Fruit fly (Drosophila melanogaster) whole organism, embryonic: ENCODE results near the gene CG14715.

Experiments
- Adf1 ChIP-seq: fragments of 200-800 bp; sonication (Bioruptor generic); IDR thresholded peaks from 2 replicates; pipeline ENCODE4 v1.3.6; 2022; ENCODE audit warnings: missing biosample characterization, missing genetic modification characterization
- B-H1 ChIP-seq: fragments of 200-800 bp; sonication (Bioruptor generic); IDR thresholded peaks from 3 replicates; pipeline ENCODE4 v1.3.6; 2022; ENCODE audit warnings: missing biosample characterization, missing genetic modification characterization
- BtbVII ChIP-seq: fragments of 200-800 bp; sonication (Bioruptor generic); optimal IDR thresholded peaks from 3 replicates; lab custom pipeline; 2017; ENCODE audit warnings: missing biosample characterization, mild to moderate bottlenecking, missing genetic modification characterization
- Bteb2 ChIP-seq: fragments of 200-800 bp; sonication (Bioruptor generic); optimal IDR thresholded peaks from 2 replicates; lab custom pipeline; 2016; ENCODE audit warnings: missing biosample characterization, missing genetic modification characterization
- CG10267 ChIP-seq: fragments of 200-800 bp; sonication (Bioruptor generic); optimal IDR thresholded peaks from 2 replicates; lab custom pipeline; 2018; ENCODE audit warnings: missing biosample characterization, mild to moderate bottlenecking, missing genetic modification characterization, moderate library complexity
- CG10959 ChIP-seq: fragments of 200-800 bp; sonication (Bioruptor generic); IDR thresholded peaks from 2 replicates; pipeline ENCODE4 v1.3.6; 2022; ENCODE audit warnings: missing biosample characterization, missing genetic modification characterization
- CG11696 ChIP-seq: fragments of 200-800 bp; sonication (Bioruptor generic); IDR thresholded peaks from 2 replicates; pipeline ENCODE4 v1.3.6; 2022; ENCODE audit warnings: missing biosample characterization, missing genetic modification characterization
- CG12155 ChIP-seq: fragments of 200-800 bp; sonication (Bioruptor generic); optimal IDR thresholded peaks from 3 replicates; lab custom pipeline; 2016; ENCODE audit warnings: missing biosample characterization, missing genetic modification characterization
- CG13296 ChIP-seq: fragments of 200-800 bp; sonication (Bioruptor generic); optimal IDR thresholded peaks from 3 replicates; lab custom pipeline; 2018; ENCODE audit warnings: missing biosample characterization, mild to moderate bottlenecking, missing genetic modification characterization
- CG13775 ChIP-seq: fragments of 200-800 bp; sonication (Bioruptor generic); optimal IDR thresholded peaks from 3 replicates; lab custom pipeline; 2017; ENCODE audit warnings: missing biosample characterization, mild to moderate bottlenecking, missing genetic modification characterization
- CG15073 ChIP-seq: fragments of 200-800 bp; sonication (Bioruptor generic); optimal IDR thresholded peaks from 2 replicates; lab custom pipeline; 2016; ENCODE audit warnings: missing biosample characterization, missing genetic modification characterization
- CG16815 ChIP-seq: fragments of 200-800 bp; sonication (Bioruptor generic); optimal IDR thresholded peaks from 3 replicates; lab custom pipeline; 2017; ENCODE audit warnings: missing biosample characterization, mild to moderate bottlenecking, missing genetic modification characterization
- CG18476 ChIP-seq: fragments of 200-800 bp; sonication (Bioruptor generic); optimal IDR thresholded peaks from 2 replicates; lab custom pipeline; 2016; ENCODE audit warnings: missing biosample characterization, mild to moderate bottlenecking, missing genetic modification characterization
- CG31224 ChIP-seq: fragments of 200-800 bp; sonication (Bioruptor generic); IDR thresholded peaks from 2 replicates; pipeline ENCODE4 v1.3.6; 2022; ENCODE audit warnings: missing biosample characterization, missing genetic modification characterization
- CG31441 ChIP-seq: fragments of 200-800 bp; sonication (Bioruptor generic); IDR thresholded peaks from 2 replicates; pipeline ENCODE4 v1.3.6; 2022; ENCODE audit warnings: missing biosample characterization, missing genetic modification characterization
- CG33213 ChIP-seq: fragments of 200-800 bp; sonication (Bioruptor generic); optimal IDR thresholded peaks from 3 replicates; lab custom pipeline; 2016; ENCODE audit warnings: missing biosample characterization, missing genetic modification characterization
- CG3407 ChIP-seq: fragments of 200-800 bp; sonication (Bioruptor generic); optimal IDR thresholded peaks from 2 replicates; lab custom pipeline; 2018; ENCODE audit warnings: missing biosample characterization, mild to moderate bottlenecking, missing genetic modification characterization
- CG5953 ChIP-seq: fragments of 200-800 bp; sonication (Bioruptor generic); IDR thresholded peaks from 2 replicates; pipeline ENCODE4 v1.3.6; 2022; ENCODE audit warnings: missing biosample characterization, missing genetic modification characterization
- CG6683 ChIP-seq: fragments of 200-800 bp; sonication (Bioruptor generic); optimal IDR thresholded peaks from 2 replicates; lab custom pipeline; 2017; ENCODE audit warnings: missing biosample characterization, mild to moderate bottlenecking, missing genetic modification characterization, missing genetic modification reagents
- CG8359 ChIP-seq: fragments of 200-800 bp; sonication (Bioruptor generic); optimal IDR thresholded peaks from 2 replicates; lab custom pipeline; 2017; ENCODE audit warnings: missing biosample characterization, mild to moderate bottlenecking, missing genetic modification characterization, borderline replicate concordance
- CG9437 ChIP-seq: fragments of 200-800 bp; sonication (Bioruptor generic); optimal IDR thresholded peaks from 2 replicates; lab custom pipeline; 2018; ENCODE audit warnings: missing biosample characterization, mild to moderate bottlenecking, missing genetic modification characterization
- Camta ChIP-seq: fragments of 200-800 bp; sonication (Bioruptor generic); optimal IDR thresholded peaks from 2 replicates; lab custom pipeline; 2016; ENCODE audit warnings: missing biosample characterization, missing genetic modification characterization
- Drgx ChIP-seq: fragments of 200-800 bp; sonication (Bioruptor generic); IDR thresholded peaks from 2 replicates; pipeline ENCODE4 v1.3.6; 2022; ENCODE audit warnings: missing biosample characterization, missing genetic modification characterization
- HLHmδ ChIP-seq: fragments of 200-800 bp; sonication (Bioruptor generic); optimal IDR thresholded peaks from 2 replicates; lab custom pipeline; 2018; ENCODE audit warnings: missing biosample characterization, mild to moderate bottlenecking, missing genetic modification characterization, moderate library complexity
- Hand ChIP-seq: fragments of 200-800 bp; sonication (Bioruptor generic); optimal IDR thresholded peaks from 2 replicates; lab custom pipeline; 2017; ENCODE audit warnings: mild to moderate bottlenecking, missing biosample characterization, missing genetic modification reagents, missing genetic modification characterization
- Hr3 ChIP-seq: fragments of 200-800 bp; sonication (Bioruptor generic); optimal IDR thresholded peaks from 3 replicates; lab custom pipeline; 2016; ENCODE audit warnings: missing biosample characterization, missing genetic modification characterization
- NK7.1 ChIP-seq: fragments of 200-800 bp; sonication (Bioruptor generic); optimal IDR thresholded peaks from 3 replicates; lab custom pipeline; 2016; ENCODE audit warnings: missing biosample characterization, missing genetic modification characterization
- Optix ChIP-seq: fragments of 200-800 bp; sonication (Bioruptor generic); IDR thresholded peaks from 3 replicates; pipeline ENCODE4 v1.3.6; 2022; ENCODE audit warnings: missing biosample characterization, missing genetic modification characterization
- PHDP ChIP-seq: fragments of 200-800 bp; sonication (Bioruptor generic); optimal IDR thresholded peaks from 3 replicates; lab custom pipeline; 2018; ENCODE audit warnings: missing biosample characterization, mild to moderate bottlenecking, missing genetic modification characterization, moderate library complexity
- Scr ChIP-seq: fragments of 200-800 bp; sonication (Bioruptor generic); IDR thresholded peaks from 2 replicates; pipeline ENCODE4 v1.3.6; 2022; ENCODE audit warnings: missing biosample characterization, missing genetic modification characterization; ENCODE audit not compliant: partially characterized antibody
- ara ChIP-seq: fragments of 200-800 bp; sonication (Bioruptor generic); IDR thresholded peaks from 2 replicates; pipeline ENCODE4 v1.3.6; 2022; ENCODE audit warnings: missing biosample characterization, missing genetic modification characterization
- cas ChIP-seq: fragments of 200-800 bp; sonication (Bioruptor generic); IDR thresholded peaks from 2 replicates; pipeline ENCODE4 v1.3.6; 2022; ENCODE audit warnings: missing biosample characterization, missing genetic modification characterization
- chm ChIP-seq: fragments of 200-800 bp; sonication (Bioruptor generic); IDR thresholded peaks from 2 replicates; pipeline ENCODE4 v1.3.6; 2022; ENCODE audit warnings: missing biosample characterization, missing genetic modification characterization
- ci ChIP-seq: fragments of 200-800 bp; sonication (Bioruptor generic); IDR thresholded peaks from 3 replicates; pipeline ENCODE4 v1.3.6; 2022; ENCODE audit warnings: missing biosample characterization, missing genetic modification characterization
- crc ChIP-seq: fragments of 200-800 bp; sonication (Bioruptor generic); optimal IDR thresholded peaks from 2 replicates; lab custom pipeline; 2016; ENCODE audit warnings: missing biosample characterization, missing genetic modification characterization
- dm ChIP-seq: fragments of 200-800 bp; sonication (Bioruptor generic); optimal IDR thresholded peaks from 3 replicates; lab custom pipeline; 2016; ENCODE audit warnings: missing biosample characterization, missing genetic modification characterization
- en ChIP-seq: fragments of 200-800 bp; sonication (Bioruptor generic); optimal IDR thresholded peaks from 2 replicates; lab custom pipeline; 2016; ENCODE audit warnings: missing biosample characterization, missing genetic modification characterization
- ewg ChIP-seq: fragments of 200-800 bp; sonication (Bioruptor generic); optimal IDR thresholded peaks from 3 replicates; lab custom pipeline; 2017; ENCODE audit warnings: mild to moderate bottlenecking, missing biosample characterization, missing genetic modification reagents, missing genetic modification characterization
- kah ChIP-seq: fragments of 200-800 bp; sonication (Bioruptor generic); optimal IDR thresholded peaks from 2 replicates; lab custom pipeline; 2018; ENCODE audit warnings: missing biosample characterization, mild to moderate bottlenecking, missing genetic modification characterization
- nerfin-1 ChIP-seq: fragments of 200-800 bp; sonication (Bioruptor generic); optimal IDR thresholded peaks from 3 replicates; lab custom pipeline; 2019; ENCODE audit warnings: missing biosample characterization, mild to moderate bottlenecking, missing genetic modification characterization, moderate library complexity
- odd ChIP-seq: fragments of 200-800 bp; sonication (Bioruptor generic); optimal IDR thresholded peaks from 2 replicates; lab custom pipeline; 2017; ENCODE audit warnings: missing biosample characterization, mild to moderate bottlenecking, missing genetic modification characterization
- pros ChIP-seq: fragments of 200-800 bp; sonication (Bioruptor generic); optimal IDR thresholded peaks from 3 replicates; lab custom pipeline; 2019; ENCODE audit warnings: missing biosample characterization, mild to moderate bottlenecking, missing genetic modification characterization, moderate library complexity
- ranshi ChIP-seq: fragments of 200-800 bp; sonication (Bioruptor generic); IDR thresholded peaks from 2 replicates; pipeline ENCODE4 v1.3.6; 2022; ENCODE audit warnings: missing biosample characterization, missing genetic modification characterization
- row ChIP-seq: fragments of 200-800 bp; sonication (Bioruptor generic); IDR thresholded peaks from 3 replicates; pipeline ENCODE4 v1.3.6; 2022; ENCODE audit warnings: missing biosample characterization, missing genetic modification characterization
- run ChIP-seq: fragments of 200-800 bp; sonication (Bioruptor generic); optimal IDR thresholded peaks from 3 replicates; lab custom pipeline; 2018; ENCODE audit warnings: missing biosample characterization, mild to moderate bottlenecking, missing genetic modification characterization
- salm ChIP-seq: fragments of 200-800 bp; sonication (Bioruptor generic); optimal IDR thresholded peaks from 2 replicates; lab custom pipeline; 2018; ENCODE audit warnings: missing biosample characterization, mild to moderate bottlenecking, missing genetic modification characterization
- sd ChIP-seq: fragments of 200-800 bp; sonication (Bioruptor generic); optimal IDR thresholded peaks from 3 replicates; lab custom pipeline; 2018; ENCODE audit warnings: missing biosample characterization, mild to moderate bottlenecking, missing genetic modification characterization, moderate library complexity
- stwl ChIP-seq: fragments of 200-800 bp; sonication (Bioruptor generic); optimal IDR thresholded peaks from 3 replicates; lab custom pipeline; 2018; ENCODE audit warnings: missing biosample characterization, mild to moderate bottlenecking, missing genetic modification characterization, moderate library complexity
- tna ChIP-seq: fragments of 200-800 bp; sonication (Bioruptor generic); IDR thresholded peaks from 2 replicates; pipeline ENCODE4 v1.3.6; 2022; ENCODE audit warnings: missing biosample characterization, missing genetic modification characterization; ENCODE audit not compliant: partially characterized antibody
- trh ChIP-seq: fragments of 200-800 bp; sonication (Bioruptor generic); optimal IDR thresholded peaks from 2 replicates; lab custom pipeline; 2016; ENCODE audit warnings: missing biosample characterization, missing genetic modification characterization
- unpg ChIP-seq: fragments of 200-800 bp; sonication (Bioruptor generic); optimal IDR thresholded peaks from 3 replicates; lab custom pipeline; 2018; ENCODE audit warnings: missing biosample characterization, mild to moderate bottlenecking, missing genetic modification characterization, moderate library complexity
- vfl ChIP-seq: fragments of 200-800 bp; sonication (Bioruptor generic); optimal IDR thresholded peaks from 2 replicates; lab custom pipeline; 2016; ENCODE audit warnings: missing biosample characterization, missing genetic modification characterization

CG14715 gene

dm6 chr3R:11688055-11688454 lies 14.0 kb downstream of the CG14715 start, which contains the start of gene CG6834 (continued):
- TF ChIP-seq Adf1 (GFP tag; lab: Robert Waterston, UW) = no peak; the same call in 1 of the 2 replicates
- TF ChIP-seq Camta = no peak
- no peak for TF ChIP-seq CG11696
- no peak for TF ChIP-seq ewg
- no peak for TF ChIP-seq trh (GFP tag; lab: Kevin White, UChicago)
- no peak for TF ChIP-seq crc (GFP tag; lab: Kevin White, UChicago)
- TF ChIP-seq BtbVII (GFP tag; lab: Kevin White, UChicago) = peak; percentile 47
- TF ChIP-seq CG9437 = no peak
- TF ChIP-seq cas (GFP tag; lab: Robert Waterston, UW) = no peak
- TF ChIP-seq Drgx = no peak
- no peak for TF ChIP-seq dm (GFP tag; lab: Kevin White, UChicago)
- TF ChIP-seq nerfin-1 (tag; lab: Kevin White, UChicago) = peak; percentile 40
- TF ChIP-seq CG15073 (GFP tag; lab: Kevin White, UChicago) = no peak
- no peak for TF ChIP-seq CG31441 (GFP tag; lab: Robert Waterston, UW)
- no peak for TF ChIP-seq Scr (GFP tag; lab: Robert Waterston, UW)
- TF ChIP-seq CG5953 = no peak
- no peak for TF ChIP-seq vfl (GFP tag; lab: Kevin White, UChicago)
- no peak for TF ChIP-seq chm (GFP tag; lab: Robert Waterston, UW)
- TF ChIP-seq PHDP (tag; lab: Kevin White, UChicago) = peak; percentile 43
- TF ChIP-seq CG8359 = no peak
- no peak for TF ChIP-seq Hand (GFP tag; lab: Kevin White, UChicago)
- TF ChIP-seq CG13775 (GFP tag; lab: Kevin White, UChicago) = no peak
- no peak for TF ChIP-seq CG18476
- no peak for TF ChIP-seq tna (GFP tag; lab: Robert Waterston, UW)
- TF ChIP-seq CG31224 = no peak
- TF ChIP-seq CG16815 (GFP tag; lab: Kevin White, UChicago) = no peak
- no peak for TF ChIP-seq HLHmδ
- TF ChIP-seq run (tag; lab: Kevin White, UChicago) = no peak
- peak; percentile 20 for TF ChIP-seq unpg (GFP tag; lab: Kevin White, UChicago)
- TF ChIP-seq CG6683 = no peak
- peak; percentile 53 for TF ChIP-seq CG13296 (GFP tag; lab: Kevin White, UChicago)
- peak; percentile 38 for TF ChIP-seq sd (tag; lab: Kevin White, UChicago)
- TF ChIP-seq CG33213 (GFP tag; lab: Kevin White, UChicago) = no peak
- TF ChIP-seq Hr3 (GFP tag; lab: Kevin White, UChicago) = no peak
- TF ChIP-seq B-H1 (GFP tag; lab: Robert Waterston, UW) = no peak
- TF ChIP-seq salm (tag; lab: Kevin White, UChicago) = peak; percentile 66
- TF ChIP-seq ara (GFP tag; lab: Robert Waterston, UW) = no peak
- no peak for TF ChIP-seq ci (GFP tag; lab: Robert Waterston, UW)
- no peak for TF ChIP-seq kah (GFP tag; lab: Kevin White, UChicago)
- peak; percentile 54 for TF ChIP-seq odd
- TF ChIP-seq CG3407 (GFP tag; lab: Kevin White, UChicago) = no peak
- TF ChIP-seq ranshi (GFP tag; lab: Robert Waterston, UW) = no peak
- TF ChIP-seq CG10959 (GFP tag; lab: Robert Waterston, UW) = no peak
- no peak for TF ChIP-seq NK7.1 (GFP tag; lab: Kevin White, UChicago)
- no peak for TF ChIP-seq stwl
- no peak for TF ChIP-seq CG12155 (GFP tag; lab: Kevin White, UChicago)
- TF ChIP-seq en (GFP tag; lab: Kevin White, UChicago) = no peak
- no peak for TF ChIP-seq row
- no peak for TF ChIP-seq pros (GFP tag; lab: Kevin White, UChicago)
- no peak for TF ChIP-seq CG10267
- TF ChIP-seq Optix (GFP tag; lab: Robert Waterston, UW) = no peak
- no peak for TF ChIP-seq Bteb2 (GFP tag; lab: Kevin White, UChicago)
